Worm (Caenorhabditis elegans) whole organism, L4 larva: Measurements from ENCODE around the gene str-252.

Source experiments
- daf-8 ChIP-seq: fragments of 200-800 bp; sonication (Bioruptor generic); IDR thresholded peaks from 2 replicates; pipeline ENCODE4 v1.3.6; 2022; ENCODE audit warnings: missing genetic modification characterization, missing compliant biosample characterization
- hlh-30 ChIP-seq: sonication (generic microtip); optimal IDR thresholded peaks from 2 replicates; lab custom pipeline; 2017; ENCODE audit warnings: antibody characterized with exemption, mild to moderate bottlenecking, missing genetic modification characterization, missing compliant biosample characterization; ENCODE audit not compliant: insufficient read depth
- nhr-102 ChIP-seq: sonication (generic microtip); optimal IDR thresholded peaks from 2 replicates; lab custom pipeline; 2016; ENCODE audit warnings: mild to moderate bottlenecking, missing genetic modification characterization, moderate library complexity, missing compliant biosample characterization

DNA sequence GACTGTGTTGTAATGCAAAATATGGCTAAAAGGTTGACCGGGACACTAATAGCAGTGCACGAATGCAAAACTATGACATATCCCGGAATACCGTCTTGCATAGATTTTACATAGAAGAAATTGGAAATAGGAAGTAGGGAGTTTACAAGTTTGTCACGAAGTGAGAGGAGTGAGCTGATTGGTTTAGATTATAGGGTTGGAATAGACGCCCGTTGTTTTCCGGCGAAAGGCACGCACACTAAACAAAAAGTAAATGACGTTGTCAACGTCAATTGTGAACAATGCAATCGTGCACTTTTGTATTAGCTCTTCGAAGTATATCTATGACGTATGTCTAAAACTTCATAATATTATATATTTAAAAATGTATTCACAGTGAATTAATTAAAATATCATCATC is 44.6 kb downstream of the str-252 start, which contains the start of gene srh-24:
- TF ChIP-seq nhr-102 (tag; lab: Kevin White, UChicago) (no peak), daf-8 (GFP tag; lab: Robert Waterston, UW) (no peak), hlh-30 (tag; lab: Kevin White, UChicago) (no peak)
